Fruit fly (Drosophila melanogaster): ENCODE measurements around the gene Naa60.

The Naa60 gene

dm6 chr3L:9723108-9723507 lies 3.6 kb upstream of the Naa60 start, which contains the start of the genes nbs and defl (continued):
- peak; percentile 7 for TF ChIP-seq CG1792 (GFP tag; optimal IDR thresholded peaks at IDR 0.05)
- peak; percentile 49 for TF ChIP-seq CG17359 (tag; optimal IDR thresholded peaks at IDR 0.05)
- no peak for TF ChIP-seq peb (GFP tag; IDR thresholded peaks at IDR 0.05)
- peak; percentile 61 for TF ChIP-seq CG9817 (tag; optimal IDR thresholded peaks at IDR 0.05)
- TF ChIP-seq onecut (GFP tag; IDR thresholded peaks at IDR 0.05): no peak
- TF ChIP-seq HmgD (GFP tag; optimal IDR thresholded peaks at IDR 0.05): peak; percentile 37
- TF ChIP-seq CG15696 (tag; optimal IDR thresholded peaks at IDR 0.05): peak; percentile 66
- peak; percentile 66; the same call in 1 of the 3 replicates for TF ChIP-seq CG11093 (GFP tag; IDR thresholded peaks at IDR 0.05)
- TF ChIP-seq CG15601 (tag; optimal IDR thresholded peaks at IDR 0.05): no peak
- TF ChIP-seq tio (GFP tag; optimal IDR thresholded peaks at IDR 0.05): no peak
- peak; percentile 60 for TF ChIP-seq B-H2 (GFP tag; optimal IDR thresholded peaks at IDR 0.05)
- peak; percentile 92 for TF ChIP-seq MBD-R2 (GFP tag; IDR thresholded peaks at IDR 0.05)
- peak; percentile 63; the same call in 1 of the 2 replicates for TF ChIP-seq unc-4 (GFP tag; IDR thresholded peaks at IDR 0.05; ENCODE audit: partially characterized antibody)
- TF ChIP-seq Poxn (GFP tag; IDR thresholded peaks at IDR 0.05): 0 out of 2 replicates have a peak, but pooled peaks have one; percentile 16
- TF ChIP-seq CG11247 (GFP tag; IDR thresholded peaks at IDR 0.05): peak; percentile 71
- TF ChIP-seq chm (GFP tag; IDR thresholded peaks at IDR 0.05): no peak
- no peak for TF ChIP-seq CG1832 (GFP tag; optimal IDR thresholded peaks at IDR 0.05)
- peak; percentile 53 for TF ChIP-seq CG10147 (GFP tag; optimal IDR thresholded peaks at IDR 0.05)
- TF ChIP-seq Antp (GFP tag; optimal IDR thresholded peaks at IDR 0.05): peak; percentile 48
- TF ChIP-seq Tbp (GFP tag; optimal IDR thresholded peaks at IDR 0.05): no peak
- TF ChIP-seq CG3995 (GFP tag; optimal IDR thresholded peaks at IDR 0.05): peak; percentile 96
- TF ChIP-seq Dll (GFP tag; IDR thresholded peaks at IDR 0.05; ENCODE audit: partially characterized antibody): peak; percentile 75
- no peak for TF ChIP-seq CG17612 (GFP tag; IDR thresholded peaks at IDR 0.05)
- peak; percentile 35 for TF ChIP-seq kay (GFP tag; optimal IDR thresholded peaks at IDR 0.05)
- TF ChIP-seq pnt (GFP tag; optimal IDR thresholded peaks at IDR 0.05): peak; percentile 61

DNA sequence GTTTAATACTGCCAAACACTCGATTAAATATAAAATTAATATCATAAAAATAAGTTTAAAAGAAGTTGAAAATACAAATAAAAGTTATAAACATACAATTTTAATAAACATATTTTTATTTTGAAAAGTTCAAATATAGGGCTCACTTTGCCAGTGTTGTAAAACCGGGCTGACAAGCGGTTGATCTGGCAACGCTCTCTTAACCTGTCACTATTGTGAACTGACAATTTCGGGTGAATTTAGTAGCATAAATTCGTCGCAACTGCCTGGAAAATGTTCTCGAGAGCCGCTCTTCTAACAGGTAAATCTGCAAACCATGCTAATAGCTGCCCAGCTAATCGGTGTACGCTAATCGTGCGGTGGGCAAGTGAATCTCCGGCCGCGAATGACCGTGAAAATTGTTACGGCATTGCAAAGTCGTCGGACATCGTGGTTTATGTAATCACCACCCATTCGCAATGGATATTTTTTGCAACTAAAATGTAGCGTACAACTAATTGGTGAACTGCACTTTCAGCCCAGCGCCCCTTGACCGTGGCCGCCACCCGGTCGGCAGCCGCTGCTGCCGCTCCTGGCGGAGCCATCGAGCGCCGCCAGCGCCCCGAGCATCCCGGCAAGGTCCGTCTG lies 3.2 kb downstream of the Naa60 start, which contains the start of gene ATPsynB:
TSS of gene ATPsynB (plus strand) at position 205 of the 627 bp plus-strand sequence.
- TF ChIP-seq HLHmδ (GFP tag; optimal IDR thresholded peaks at IDR 0.05) (peak; percentile 27), CG4360 (GFP tag; IDR thresholded peaks at IDR 0.05) (no peak), CG10654 (GFP tag; optimal IDR thresholded peaks at IDR 0.05) (no peak), dpn (GFP tag; optimal IDR thresholded peaks at IDR 0.05) (peak in 1 of 2 experiments; percentile 31), Vsx1 (GFP tag; optimal IDR thresholded peaks at IDR 0.05) (no peak), CG3281 (GFP tag; optimal IDR thresholded peaks at IDR 0.05) (no peak), CG12391 (tag; optimal IDR thresholded peaks at IDR 0.05) (peak; percentile 35), vnd (GFP tag; IDR thresholded peaks at IDR 0.05; ENCODE audit: partially characterized antibody) (no peak), Rfx (GFP tag; IDR thresholded peaks at IDR 0.05) (peak; percentile 57), Usf (GFP tag; optimal IDR thresholded peaks at IDR 0.05) (no peak), ind (GFP tag; optimal IDR thresholded peaks at IDR 0.05) (peak; percentile 25), CTCF (GFP tag; optimal IDR thresholded peaks at IDR 0.05) (peak; percentile 46), exex (tag; optimal IDR thresholded peaks at IDR 0.05) (no peak), cas (GFP tag; IDR thresholded peaks at IDR 0.05) (no peak), trem (tag; optimal IDR thresholded peaks at IDR 0.05) (peak; percentile 57), CG11696 (GFP tag; IDR thresholded peaks at IDR 0.05) (no peak), Ada2b (GFP tag; IDR thresholded peaks at IDR 0.05) (no peak), crol (GFP tag; IDR thresholded peaks at IDR 0.05) (no peak), CG7786 (GFP tag; optimal IDR thresholded peaks at IDR 0.05) (no peak), pita (GFP tag; optimal IDR thresholded peaks at IDR 0.05) (no peak), chn (GFP tag; optimal IDR thresholded peaks at IDR 0.05) (peak; percentile 5), sob (GFP tag; IDR thresholded peaks at IDR 0.05) (peak; percentile 59; the same call in 1 of the 2 replicates), CG2116 (GFP tag; optimal IDR thresholded peaks at IDR 0.05) (peak; percentile 35), her (GFP tag; optimal IDR thresholded peaks at IDR 0.05) (no peak), Hr78 (GFP tag; optimal IDR thresholded peaks at IDR 0.05) (no peak), CG34422 (GFP tag; IDR thresholded peaks at IDR 0.05) (peak; percentile 51; the same call in 1 of the 3 replicates), PHDP (tag; optimal IDR thresholded peaks at IDR 0.05) (no peak)
